Worm (Caenorhabditis elegans): ENCODE measurements around the gene gpd-3.

Gene gpd-3

DNA sequence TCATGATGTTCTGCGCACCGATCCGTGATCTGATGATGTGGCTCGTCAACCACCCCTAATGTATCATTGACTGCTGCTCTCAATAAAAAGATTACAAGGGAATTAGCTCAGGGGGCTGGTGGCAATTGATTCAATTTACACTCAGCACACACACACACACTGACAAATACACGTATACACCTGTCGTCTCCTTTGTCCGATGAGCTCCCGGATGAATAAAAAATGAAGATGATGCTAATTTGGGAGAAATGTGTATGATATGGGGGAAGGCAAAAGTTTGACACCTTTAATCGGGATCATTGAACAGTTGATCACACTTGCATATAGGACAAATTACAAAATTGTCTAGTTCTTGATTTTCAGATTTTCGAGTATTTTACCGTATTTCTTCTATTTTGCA is 46.1 kb downstream of the gpd-3 start:
- no peak for TF ChIP-seq ztf-1 (GFP tag; conservative IDR thresholded peaks at IDR 0.05)
- TF ChIP-seq nhr-77 (tag; optimal IDR thresholded peaks at IDR 0.05), result no peak
- no peak for TF ChIP-seq zag-1 (tag; optimal IDR thresholded peaks at IDR 0.05)
- TF ChIP-seq ceh-82 (tag; optimal IDR thresholded peaks at IDR 0.05), result no peak
- TF ChIP-seq fos-1 (tag; optimal IDR thresholded peaks at IDR 0.05), result no peak
- no peak for TF ChIP-seq egl-27 (tag; optimal IDR thresholded peaks at IDR 0.05)
- TF ChIP-seq nhr-129 (tag; optimal IDR thresholded peaks at IDR 0.05), result no peak
- TF ChIP-seq lin-39 (tag; optimal IDR thresholded peaks at IDR 0.05), result no peak
- no peak for TF ChIP-seq sma-9 (GFP tag; optimal IDR thresholded peaks at IDR 0.05)
- no peak for TF ChIP-seq sma-9 (tag; optimal IDR thresholded peaks at IDR 0.05)
- TF ChIP-seq nhr-10 (tag; optimal IDR thresholded peaks at IDR 0.05), result no peak
- no peak for TF ChIP-seq unc-55 (GFP tag; optimal IDR thresholded peaks at IDR 0.05)
- TF ChIP-seq mab-5 (tag; optimal IDR thresholded peaks at IDR 0.05), result no peak
- no peak for TF ChIP-seq peb-1 (tag; optimal IDR thresholded peaks at IDR 0.05)

DNA sequence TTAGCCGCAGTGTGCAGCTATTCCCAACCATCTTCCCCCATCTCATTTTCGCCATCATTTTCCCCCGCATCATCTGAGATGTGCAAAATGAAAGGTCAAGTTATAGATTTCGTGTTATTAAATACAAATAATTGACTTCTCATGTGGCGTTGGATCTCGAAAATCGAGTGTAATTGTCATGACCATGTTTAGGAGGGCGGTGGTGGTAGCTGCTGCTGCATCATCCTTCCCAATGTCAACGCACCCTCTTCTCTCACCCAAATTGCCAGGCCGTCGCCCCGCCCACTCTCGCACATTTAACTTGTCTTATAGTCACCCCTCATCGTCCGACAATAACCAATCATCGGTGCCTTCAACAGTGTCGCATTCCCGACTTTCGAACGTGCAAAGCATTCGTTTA is 49.9 kb downstream of the gpd-3 start, which contains the start of gene ceh-30:
Gene ceh-30, plus strand, starts transcription at position 301 of the 400 bp plus-strand sequence.
- TF ChIP-seq elt-1 (tag; optimal IDR thresholded peaks at IDR 0.05), result no peak
- no peak for TF ChIP-seq sma-9 (GFP tag; optimal IDR thresholded peaks at IDR 0.05)
- TF ChIP-seq sma-9 (tag; optimal IDR thresholded peaks at IDR 0.05), result no peak
- no peak for TF ChIP-seq mbf-1 (tag; optimal IDR thresholded peaks at IDR 0.05)
- TF ChIP-seq nhr-21 (tag; optimal IDR thresholded peaks at IDR 0.05), result no peak
- no peak for TF ChIP-seq ztf-11 (tag; optimal IDR thresholded peaks at IDR 0.05)
- no peak for TF ChIP-seq fos-1 (tag; optimal IDR thresholded peaks at IDR 0.05)

Data from whole organism, L2 larva.